Worm (Caenorhabditis elegans) whole organism, young adult: ENCODE measurements around the gene K07C5.9.

Experiments
- B0035.1 ChIP-seq: sonication (generic microtip); optimal IDR thresholded peaks from 2 replicates; lab custom pipeline; 2016; ENCODE audit warnings: missing genetic modification characterization, mild to moderate bottlenecking, missing compliant biosample characterization, missing genotype, missing genetic modification reagents
- B0261.1 ChIP-seq: sonication (generic microtip); optimal IDR thresholded peaks from 2 replicates; lab custom pipeline; 2016; ENCODE audit warnings: mild to moderate bottlenecking, missing genetic modification characterization, moderate library complexity, missing compliant biosample characterization
- F33H1.4 ChIP-seq: fragments of 200-800 bp; sonication (Bioruptor generic); IDR thresholded peaks from 2 replicates; pipeline ENCODE4 v1.3.6; 2022; ENCODE audit warnings: missing genetic modification reagents, missing genetic modification characterization, missing compliant biosample characterization
- F39B2.1 ChIP-seq: fragments of 200-800 bp; sonication (Bioruptor generic); IDR thresholded peaks from 2 replicates; pipeline ENCODE4 v1.3.6; 2022; ENCODE audit warnings: missing genetic modification reagents, missing genetic modification characterization, missing compliant biosample characterization
- F52B5.7 ChIP-seq: sonication (generic microtip); optimal IDR thresholded peaks from 2 replicates; lab custom pipeline; 2016; ENCODE audit warnings: mild to moderate bottlenecking, missing genetic modification characterization, missing compliant biosample characterization
- F57A8.1 ChIP-seq: fragments of 200-800 bp; sonication (Bioruptor generic); optimal IDR thresholded peaks from 2 replicates; lab custom pipeline; 2018; ENCODE audit warnings: mild to moderate bottlenecking, missing genetic modification characterization, moderate library complexity, missing compliant biosample characterization
- ZK185.1 ChIP-seq: sonication (generic microtip); optimal IDR thresholded peaks from 2 replicates; lab custom pipeline; 2016; ENCODE audit warnings: mild to moderate bottlenecking, missing genetic modification characterization, missing compliant biosample characterization; ENCODE audit not compliant: poor library complexity, severe bottlenecking
- aptf-2 ChIP-seq: fragments of 200-800 bp; sonication (Bioruptor generic); conservative IDR thresholded peaks from 2 replicates; pipeline ENCODE4 v1.3.6; 2022; ENCODE audit warnings: missing genetic modification reagents, missing genetic modification characterization, missing compliant biosample characterization
- aptf-3 ChIP-seq: fragments of 200-800 bp; sonication (Bioruptor generic); IDR thresholded peaks from 2 replicates; pipeline ENCODE4 v1.3.6; 2022; ENCODE audit warnings: missing genetic modification characterization, missing compliant biosample characterization
- atf-7 ChIP-seq: sonication (generic microtip); optimal IDR thresholded peaks from 2 replicates; lab custom pipeline; 2017; ENCODE audit warnings: mild to moderate bottlenecking, missing genetic modification characterization, missing compliant biosample characterization
- attf-6 ChIP-seq: fragments of 200-800 bp; sonication (Bioruptor generic); IDR thresholded peaks from 2 replicates; pipeline ENCODE4 v1.3.6; 2022; ENCODE audit warnings: missing genetic modification reagents, missing genetic modification characterization, missing compliant biosample characterization
- ccch-3 ChIP-seq: fragments of 200-800 bp; sonication (Bioruptor generic); optimal IDR thresholded peaks from 2 replicates; lab custom pipeline; 2018; ENCODE audit warnings: mild to moderate bottlenecking, missing genetic modification characterization, missing compliant biosample characterization
- ceh-100 ChIP-seq: fragments of 200-800 bp; sonication (Bioruptor generic); IDR thresholded peaks from 2 replicates; pipeline ENCODE4 v1.3.6; 2022; ENCODE audit warnings: missing genetic modification reagents, missing genetic modification characterization, missing compliant biosample characterization
- ceh-27 ChIP-seq: fragments of 200-800 bp; sonication (Bioruptor generic); optimal IDR thresholded peaks from 2 replicates; lab custom pipeline; 2018; ENCODE audit warnings: mild to moderate bottlenecking, missing genetic modification characterization, moderate library complexity, missing compliant biosample characterization
- ceh-40 ChIP-seq: fragments of 200-800 bp; sonication (Bioruptor generic); IDR thresholded peaks from 2 replicates; pipeline ENCODE4 v1.3.6; 2022; ENCODE audit warnings: missing genetic modification characterization, missing compliant biosample characterization
- ceh-91 ChIP-seq: fragments of 200-800 bp; sonication (Bioruptor generic); IDR thresholded peaks from 2 replicates; pipeline ENCODE4 v1.3.6; 2022; ENCODE audit warnings: missing genetic modification reagents, missing genetic modification characterization, missing compliant biosample characterization
- dpl-1 ChIP-seq: fragments of 150-350 bp; optimal IDR thresholded peaks from 2 replicates; lab custom pipeline; 2014; ENCODE audit warnings: missing biosample characterization, missing genetic modification reagents, missing genetic modification characterization
- efl-1 ChIP-seq: fragments of 150-350 bp; optimal IDR thresholded peaks from 2 replicates; lab custom pipeline; 2014; ENCODE audit warnings: missing biosample characterization, missing genetic modification reagents, missing genetic modification characterization
- egl-44 ChIP-seq: fragments of 200-800 bp; sonication (Bioruptor generic); IDR thresholded peaks from 2 replicates; pipeline ENCODE4 v1.3.6; 2022; ENCODE audit warnings: missing genetic modification reagents, missing genetic modification characterization, missing compliant biosample characterization
- ets-4 ChIP-seq: fragments of 200-800 bp; sonication (Bioruptor generic); optimal IDR thresholded peaks from 2 replicates; lab custom pipeline; 2018; ENCODE audit warnings: mild to moderate bottlenecking, missing genetic modification characterization, missing compliant biosample characterization
- gei-17 ChIP-seq: fragments of 200-800 bp; sonication (Bioruptor generic); optimal IDR thresholded peaks from 2 replicates; lab custom pipeline; 2018; ENCODE audit warnings: mild to moderate bottlenecking, missing genetic modification characterization, missing compliant biosample characterization
- lin-35 ChIP-seq, 3 experiments: fragments of 150-350 bp in 2 of 3; sonication (generic microtip) in 1 of 3; optimal IDR thresholded peaks; 2 replicates each; lab custom pipeline; 2014 to 2018; ENCODE audit warnings: missing biosample characterization in 3 of 3, missing genetic modification characterization in 3 of 3, missing genetic modification reagents in 3 of 3
- lin-54 ChIP-seq: fragments of 200-800 bp; sonication (Bioruptor generic); optimal IDR thresholded peaks from 2 replicates; lab custom pipeline; 2018; ENCODE audit warnings: mild to moderate bottlenecking, missing genetic modification characterization, missing compliant biosample characterization
- lir-1 ChIP-seq: fragments of 200-800 bp; sonication (Bioruptor generic); conservative IDR thresholded peaks from 2 replicates; pipeline ENCODE4 v1.3.6; 2022; ENCODE audit warnings: missing genetic modification reagents, missing genetic modification characterization, missing compliant biosample characterization
- lsl-1 ChIP-seq: fragments of 200-800 bp; sonication (Bioruptor generic); optimal IDR thresholded peaks from 2 replicates; lab custom pipeline; 2018; ENCODE audit warnings: mild to moderate bottlenecking, missing genetic modification characterization, moderate library complexity, missing compliant biosample characterization
- madf-10 ChIP-seq: sonication (generic microtip); optimal IDR thresholded peaks from 2 replicates; lab custom pipeline; 2016; ENCODE audit warnings: mild to moderate bottlenecking, missing genetic modification characterization, missing compliant biosample characterization
- madf-6 ChIP-seq: fragments of 200-800 bp; sonication (Bioruptor generic); IDR thresholded peaks from 2 replicates; pipeline ENCODE4 v1.3.6; 2022; ENCODE audit warnings: missing genetic modification reagents, missing genetic modification characterization, missing compliant biosample characterization
- nhr-80 ChIP-seq: sonication (generic microtip); optimal IDR thresholded peaks from 2 replicates; lab custom pipeline; 2016; ENCODE audit warnings: missing genetic modification characterization, missing compliant biosample characterization
- pha-4 ChIP-seq: fragments of 150-350 bp; sonication (generic microtip); optimal IDR thresholded peaks from 2 replicates; lab custom pipeline; 2014; ENCODE audit warnings: missing biosample characterization, missing genetic modification reagents, missing genetic modification characterization
- rcor-1 ChIP-seq: fragments of 200-800 bp; sonication (Bioruptor generic); IDR thresholded peaks from 2 replicates; pipeline ENCODE4 v1.3.6; 2022; ENCODE audit warnings: missing genetic modification reagents, missing genetic modification characterization, missing compliant biosample characterization
- snpc-3.4 ChIP-seq: sonication (generic microtip); optimal IDR thresholded peaks from 2 replicates; lab custom pipeline; 2017; ENCODE audit warnings: missing genetic modification characterization, mild to moderate bottlenecking, missing compliant biosample characterization, antibody characterized with exemption, moderate library complexity, missing genotype, missing genetic modification reagents
- tbx-9 ChIP-seq: sonication (generic microtip); optimal IDR thresholded peaks from 2 replicates; lab custom pipeline; 2016; ENCODE audit warnings: borderline replicate concordance, missing genetic modification characterization, inconsistent platforms, missing compliant biosample characterization
- unc-130 ChIP-seq: sonication (generic microtip); optimal IDR thresholded peaks from 2 replicates; lab custom pipeline; 2016; ENCODE audit warnings: missing genetic modification reagents, missing genetic modification characterization, missing compliant biosample characterization
- zfh-2 ChIP-seq: fragments of 200-800 bp; sonication (Bioruptor generic); conservative IDR thresholded peaks from 2 replicates; pipeline ENCODE4 v1.3.6; 2022; ENCODE audit warnings: missing genetic modification reagents, missing genetic modification characterization, missing compliant biosample characterization
- ztf-18 ChIP-seq: sonication (generic microtip); optimal IDR thresholded peaks from 2 replicates; lab custom pipeline; 2016; ENCODE audit warnings: missing genotype, mild to moderate bottlenecking, missing genetic modification characterization, missing compliant biosample characterization
- ztf-3 ChIP-seq: fragments of 200-800 bp; sonication (Bioruptor generic); optimal IDR thresholded peaks from 2 replicates; lab custom pipeline; 2018; ENCODE audit warnings: mild to moderate bottlenecking, missing genetic modification characterization, missing compliant biosample characterization

K07C5.9 gene

ce11 chrV:10320101-10320761 lies 29.7 kb downstream of the K07C5.9 start, which contains the start of the genes gna-1 and B0024.13 (continued):
- TF ChIP-seq ceh-27 (GFP tag; lab: Kevin White, UChicago): peak; percentile 36
- no peak for TF ChIP-seq egl-44 (GFP tag; lab: Robert Waterston, UW)
- TF ChIP-seq lir-1: peak; percentile 56; the same call in 1 of the 2 replicates
- peak; percentile 46 for TF ChIP-seq lin-54 (GFP tag; lab: Kevin White, UChicago)
- TF ChIP-seq ceh-40: peak; percentile 70; the same call in 1 of the 2 replicates
- peak; percentile 50; the same call in 1 of the 2 replicates for TF ChIP-seq rcor-1 (GFP tag; lab: Robert Waterston, UW)
- TF ChIP-seq madf-6: peak; percentile 58
- peak; percentile 51; the same call in 1 of the 2 replicates for TF ChIP-seq ceh-91 (GFP tag; lab: Robert Waterston, UW)
- peak; percentile 24 for TF ChIP-seq ccch-3 (GFP tag; lab: Kevin White, UChicago)
- TF ChIP-seq madf-10 (tag; lab: Kevin White, UChicago): peak; percentile 27
- TF ChIP-seq lin-35 (GFP tag; optimal IDR thresholded peaks at IDR 0.05; lab: Kevin White, UChicago): no peak

- TF ChIP-seq ztf-18 (tag; lab: Kevin White, UChicago) (no peak), F33H1.4 (GFP tag; lab: Robert Waterston, UW) (no peak), zfh-2 (GFP tag; lab: Robert Waterston, UW) (no peak), snpc-3.4 (tag; lab: Kevin White, UChicago) (no peak), aptf-2 (GFP tag; lab: Robert Waterston, UW) (no peak), ztf-3 (no peak)
These were observed 30.5 kb downstream of the K07C5.9 start, which contains the start of gene B0024.11 for ce11 chrV:10319434-10319833. Gene B0024.11, minus strand, starts transcription at chrV:10319534.

- TF ChIP-seq atf-7 (tag; lab: Kevin White, UChicago) (no peak), aptf-3 (no peak), B0035.1 (tag; lab: Kevin White, UChicago) (no peak), attf-6 (no peak), lsl-1 (GFP tag; lab: Kevin White, UChicago) (no peak), F52B5.7 (tag; lab: Kevin White, UChicago) (no peak), gei-17 (GFP tag; lab: Kevin White, UChicago) (no peak), ceh-100 (no peak), F39B2.1 (GFP tag; lab: Robert Waterston, UW) (no peak), unc-130 (GFP tag; lab: Kevin White, UChicago) (no peak), ZK185.1 (no peak), nhr-80 (no peak), pha-4 (no peak), efl-1 (GFP tag; lab: Kevin White, UChicago) (no peak), ets-4 (GFP tag; lab: Kevin White, UChicago) (no peak), tbx-9 (tag; lab: Kevin White, UChicago) (no peak), dpl-1 (GFP tag; lab: Kevin White, UChicago) (no peak), B0261.1 (no peak), F57A8.1 (GFP tag; lab: Kevin White, UChicago) (no peak)
These were observed 32.7 kb downstream of the K07C5.9 start, which contains the start of gene asps-1 for ce11 chrV:10317294-10317693. Gene asps-1, minus strand, starts transcription at chrV:10317394.
